Worm (Caenorhabditis elegans): Measurements from ENCODE around the gene F58G6.7.

Gene F58G6.7

ce11 chrIV:9678007-9678406, 23.9 kb downstream of the F58G6.7 start:
- TF ChIP-seq nhr-11 (tag; optimal IDR thresholded peaks at IDR 0.05) (no peak), lin-39 (tag; optimal IDR thresholded peaks at IDR 0.05) (no peak), nhr-67 (tag; optimal IDR thresholded peaks at IDR 0.05) (no peak), R02D3.7 (tag; optimal IDR thresholded peaks at IDR 0.05) (no peak), nhr-43 (tag; optimal IDR thresholded peaks at IDR 0.05; ENCODE audit: poor library complexity, severe bottlenecking) (no peak), lin-15B (tag; optimal IDR thresholded peaks at IDR 0.05) (no peak), ama-1 (optimal IDR thresholded peaks at IDR 0.05) (no peak), elt-3 (tag; optimal IDR thresholded peaks at IDR 0.05) (no peak), eor-1 (tag; optimal IDR thresholded peaks at IDR 0.05) (no peak), ceh-82 (tag; optimal IDR thresholded peaks at IDR 0.05) (no peak), ztf-11 (tag; optimal IDR thresholded peaks at IDR 0.05) (no peak), skn-1 (tag; optimal IDR thresholded peaks at IDR 0.05) (no peak), daf-12 (tag; optimal IDR thresholded peaks at IDR 0.05) (no peak), hmg-11 (tag; optimal IDR thresholded peaks at IDR 0.05) (no peak), ceh-9 (tag; optimal IDR thresholded peaks at IDR 0.05) (no peak)

- TF ChIP-seq nhr-76 (tag; optimal IDR thresholded peaks at IDR 0.05): no peak
- peak; percentile 3 for TF ChIP-seq elt-2 (tag; optimal IDR thresholded peaks at IDR 0.05)
- no peak for TF ChIP-seq mml-1 (tag; optimal IDR thresholded peaks at IDR 0.05)
Observed at ce11 chrIV:9679296-9679695, 25.2 kb downstream of the F58G6.7 start.

- no peak for TF ChIP-seq nhr-11 (tag; optimal IDR thresholded peaks at IDR 0.05)
- no peak for TF ChIP-seq nhr-28 (tag; optimal IDR thresholded peaks at IDR 0.05)
- no peak for TF ChIP-seq nfya-1 (tag; optimal IDR thresholded peaks at IDR 0.05; ENCODE audit: insufficient read depth)
- TF ChIP-seq mml-1 (tag; optimal IDR thresholded peaks at IDR 0.05): no peak
- no peak for TF ChIP-seq aly-2 (tag; optimal IDR thresholded peaks at IDR 0.05)
- TF ChIP-seq nhr-77 (tag; optimal IDR thresholded peaks at IDR 0.05): no peak
- no peak for TF ChIP-seq pha-4 (tag; optimal IDR thresholded peaks at IDR 0.05)
- no peak for TF ChIP-seq lin-39 (tag; optimal IDR thresholded peaks at IDR 0.05)
- no peak for TF ChIP-seq elt-3 (tag; optimal IDR thresholded peaks at IDR 0.05)
- TF ChIP-seq fkh-2 (tag; optimal IDR thresholded peaks at IDR 0.05): no peak
- no peak for TF ChIP-seq tbx-2 (tag; optimal IDR thresholded peaks at IDR 0.05)
- TF ChIP-seq ceh-9 (tag; optimal IDR thresholded peaks at IDR 0.05): no peak
- no peak for TF ChIP-seq ztf-4 (tag; optimal IDR thresholded peaks at IDR 0.05)
- TF ChIP-seq daf-12 (tag; optimal IDR thresholded peaks at IDR 0.05): no peak
- TF ChIP-seq ceh-16 (tag; optimal IDR thresholded peaks at IDR 0.05): no peak
- TF ChIP-seq snpc-4 (tag; optimal IDR thresholded peaks at IDR 0.05): no peak
- TF ChIP-seq unc-62 (GFP tag; optimal IDR thresholded peaks at IDR 0.05): no peak
- no peak for TF ChIP-seq nhr-237 (tag; optimal IDR thresholded peaks at IDR 0.05)
Observed at ce11 chrIV:9680841-9681240, 26.7 kb downstream of the F58G6.7 start, which contains the start of gene ins-8. Gene ins-8, minus strand, starts transcription at chrIV:9680941.

- TF ChIP-seq fkh-10 (GFP tag; optimal IDR thresholded peaks at IDR 0.05) (no peak), lsy-12 (tag; optimal IDR thresholded peaks at IDR 0.05) (no peak), jun-1 (tag; optimal IDR thresholded peaks at IDR 0.05) (no peak), elt-2 (tag; optimal IDR thresholded peaks at IDR 0.05) (peak; percentile 91), hmg-11 (tag; optimal IDR thresholded peaks at IDR 0.05) (no peak), skn-1 (tag; optimal IDR thresholded peaks at IDR 0.05) (no peak), nhr-67 (tag; optimal IDR thresholded peaks at IDR 0.05) (no peak), pqm-1 (tag; optimal IDR thresholded peaks at IDR 0.05) (peak; percentile 34)
Observed at ce11 chrIV:9682514-9682913, 28.4 kb downstream of the F58G6.7 start, which contains the start of gene ins-7. Gene ins-7, minus strand, starts transcription at chrIV:9682845.

ce11 chrIV:9683433-9683832, 29.3 kb downstream of the F58G6.7 start, which contains the start of the genes htas-1 and ZK1251.3:
Gene htas-1, minus strand, starts transcription at chrIV:9683533.
Gene ZK1251.3, plus strand, starts transcription at chrIV:9683658.
- TF ChIP-seq ama-1 (optimal IDR thresholded peaks at IDR 0.05): no peak
- no peak for TF ChIP-seq ceh-28 (tag; optimal IDR thresholded peaks at IDR 0.05)
- TF ChIP-seq sea-2 (GFP tag; optimal IDR thresholded peaks at IDR 0.05): no peak
- no peak for TF ChIP-seq elt-1 (tag; optimal IDR thresholded peaks at IDR 0.05)
- TF ChIP-seq lin-15B (tag; optimal IDR thresholded peaks at IDR 0.05): no peak

All from whole organism, L3 larva.